Worm (Caenorhabditis elegans): Measurements from ENCODE around the gene F20E11.18.

DNA sequence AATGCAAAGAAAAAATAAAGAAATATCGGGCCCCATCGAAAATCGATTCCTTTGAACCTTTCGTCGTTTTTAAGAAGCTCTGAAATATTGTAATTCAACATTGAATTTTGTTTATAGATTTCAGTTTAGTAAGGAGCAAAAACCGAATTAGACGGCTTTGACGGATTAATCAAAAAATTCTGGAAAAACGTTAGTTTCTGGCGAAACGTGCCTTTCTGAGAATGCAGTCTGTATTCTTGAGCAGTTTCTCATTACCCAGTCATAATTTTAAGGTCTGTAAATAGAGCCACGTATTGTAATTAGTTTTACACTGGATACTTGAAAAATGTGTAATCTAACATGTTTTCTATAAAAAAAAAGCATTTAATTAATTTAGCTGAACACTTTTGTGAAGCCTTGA is 23.7 kb upstream of the F20E11.18 start, which contains the start of gene srz-48:
- TF ChIP-seq nhr-11 (tag; optimal IDR thresholded peaks at IDR 0.05) = no peak
- no peak for TF ChIP-seq ama-1 (optimal IDR thresholded peaks at IDR 0.05)
- no peak for TF ChIP-seq skn-1 (tag; optimal IDR thresholded peaks at IDR 0.05)
- TF ChIP-seq ceh-9 (tag; optimal IDR thresholded peaks at IDR 0.05) = no peak
- no peak for TF ChIP-seq sea-2 (GFP tag; optimal IDR thresholded peaks at IDR 0.05)
- TF ChIP-seq ztf-11 (tag; optimal IDR thresholded peaks at IDR 0.05) = no peak
- no peak for TF ChIP-seq elt-2 (tag; optimal IDR thresholded peaks at IDR 0.05)
- TF ChIP-seq fos-1 (tag; optimal IDR thresholded peaks at IDR 0.05) = no peak
- TF ChIP-seq nhr-77 (tag; optimal IDR thresholded peaks at IDR 0.05) = no peak
- no peak for TF ChIP-seq mdl-1 (tag; optimal IDR thresholded peaks at IDR 0.05)
- TF ChIP-seq unc-62 (GFP tag; optimal IDR thresholded peaks at IDR 0.05) = no peak
